Worm (Caenorhabditis elegans): ENCODE results near the gene T19C4.5.

T19C4.5 gene

DNA sequence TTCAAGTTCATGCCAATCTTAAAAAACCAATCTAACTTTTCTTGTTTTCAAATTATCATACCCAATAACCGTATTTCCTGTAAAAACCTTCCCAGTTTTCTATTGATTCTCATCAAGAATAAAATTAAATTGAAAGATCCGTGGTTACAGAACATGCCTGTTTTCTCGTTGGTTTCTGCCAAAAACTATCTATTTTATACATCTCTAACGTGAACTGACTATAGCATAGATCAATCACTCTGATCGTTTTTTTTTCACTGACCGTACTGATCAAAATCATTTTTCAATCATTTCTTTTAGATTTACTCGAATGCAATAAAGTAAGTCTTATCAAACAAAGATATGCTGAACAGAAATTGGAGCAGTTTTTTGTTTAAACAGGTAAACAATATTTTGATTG, 47.1 kb upstream of the T19C4.5 start, which contains the start of gene C06H2.2:
Gene C06H2.2, plus strand, starts transcription at position 301 of the 400 bp plus-strand sequence.
- TF ChIP-seq tbx-2 (tag; optimal IDR thresholded peaks at IDR 0.05) (no peak), ttx-3 (tag; optimal IDR thresholded peaks at IDR 0.05) (no peak), sox-4 (tag; optimal IDR thresholded peaks at IDR 0.05) (no peak)

DNA sequence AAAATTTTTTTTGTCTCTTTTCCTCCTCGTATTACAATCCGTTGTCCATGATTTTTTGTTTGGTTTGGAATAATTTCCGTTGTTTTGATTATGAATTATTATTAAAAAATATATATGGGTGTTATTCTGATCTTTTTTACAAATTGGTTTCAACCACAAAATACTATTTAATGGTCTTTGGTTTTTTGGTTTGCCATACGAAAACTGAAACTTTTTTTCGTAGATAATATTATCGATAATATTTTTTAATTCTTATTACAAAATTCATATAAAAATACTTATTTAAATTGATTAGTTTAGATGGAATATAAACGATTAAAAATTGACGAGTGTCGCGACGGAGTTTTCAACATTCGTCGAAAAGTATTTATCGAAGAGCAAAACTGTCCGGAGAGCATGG, 44.8 kb upstream of the T19C4.5 start, which contains the start of gene jmjd-5:
Gene jmjd-5, plus strand, starts transcription at position 301 of the 400 bp plus-strand sequence.
- TF ChIP-seq sdc-2 (tag; optimal IDR thresholded peaks at IDR 0.05), result no peak
- no peak for TF ChIP-seq ceh-31 (tag; optimal IDR thresholded peaks at IDR 0.05)
- no peak for TF ChIP-seq lin-11 (tag; optimal IDR thresholded peaks at IDR 0.05)

DNA sequence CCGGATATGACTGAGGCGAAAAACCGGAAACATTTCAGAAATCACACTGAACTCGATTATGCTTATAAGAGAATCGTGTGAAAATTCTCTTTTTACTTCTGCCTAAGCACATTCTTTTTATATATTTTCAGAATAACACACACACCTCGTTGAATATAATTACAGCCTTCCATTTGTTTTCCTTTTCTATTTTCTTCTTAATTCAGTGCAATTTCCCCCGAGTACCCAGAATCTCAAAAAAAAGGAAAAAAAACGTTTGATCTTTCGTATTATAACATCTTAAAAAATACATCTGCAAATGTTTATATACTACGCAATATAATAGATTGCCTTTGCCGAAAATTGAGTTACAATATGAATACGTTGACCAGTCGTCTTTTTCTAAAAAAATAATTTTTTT, 40.2 kb upstream of the T19C4.5 start:
- TF ChIP-seq lim-6 (tag; optimal IDR thresholded peaks at IDR 0.05) (no peak), hlh-8 (tag; optimal IDR thresholded peaks at IDR 0.05) (no peak), Y22D7AL.16 (tag; optimal IDR thresholded peaks at IDR 0.05) (no peak), hlh-15 (tag; optimal IDR thresholded peaks at IDR 0.05) (no peak), T23F11.4 (GFP tag; optimal IDR thresholded peaks at IDR 0.05) (no peak), ceh-18 (tag; optimal IDR thresholded peaks at IDR 0.05) (no peak), pag-3 (tag; optimal IDR thresholded peaks at IDR 0.05; ENCODE audit: borderline replicate concordance) (no peak), ceh-19 (GFP tag; optimal IDR thresholded peaks at IDR 0.05) (no peak), C08G9.2 (tag; optimal IDR thresholded peaks at IDR 0.05) (no peak), ama-1 (optimal IDR thresholded peaks at IDR 0.05) (no peak), nhr-11 (tag; optimal IDR thresholded peaks at IDR 0.05) (no peak), ceh-48 (tag; optimal IDR thresholded peaks at IDR 0.05) (no peak)

DNA sequence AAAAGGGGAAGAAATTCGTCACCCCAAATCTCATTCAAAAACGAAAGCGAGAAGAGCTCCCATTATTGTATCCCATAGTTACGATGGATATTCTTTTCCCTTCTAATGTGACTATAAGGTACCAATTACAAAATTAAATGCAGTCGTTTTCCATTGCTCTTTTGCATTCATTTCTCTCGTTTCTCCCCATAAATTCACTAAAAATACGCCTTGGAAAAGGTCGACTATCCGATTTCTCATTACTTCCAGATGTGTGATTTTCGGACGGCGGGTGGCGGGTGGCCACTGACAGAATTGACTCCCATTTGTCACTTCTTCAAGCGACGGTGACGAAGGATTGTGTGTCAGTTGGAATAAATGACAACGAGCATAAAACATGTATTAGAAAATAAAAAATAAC, 38.5 kb upstream of the T19C4.5 start:
- no peak for TF ChIP-seq T23F11.4 (GFP tag; optimal IDR thresholded peaks at IDR 0.05)
- no peak for TF ChIP-seq eyg-1 (tag; optimal IDR thresholded peaks at IDR 0.05)
- peak; percentile 15 for TF ChIP-seq hlh-8 (tag; optimal IDR thresholded peaks at IDR 0.05)

DNA sequence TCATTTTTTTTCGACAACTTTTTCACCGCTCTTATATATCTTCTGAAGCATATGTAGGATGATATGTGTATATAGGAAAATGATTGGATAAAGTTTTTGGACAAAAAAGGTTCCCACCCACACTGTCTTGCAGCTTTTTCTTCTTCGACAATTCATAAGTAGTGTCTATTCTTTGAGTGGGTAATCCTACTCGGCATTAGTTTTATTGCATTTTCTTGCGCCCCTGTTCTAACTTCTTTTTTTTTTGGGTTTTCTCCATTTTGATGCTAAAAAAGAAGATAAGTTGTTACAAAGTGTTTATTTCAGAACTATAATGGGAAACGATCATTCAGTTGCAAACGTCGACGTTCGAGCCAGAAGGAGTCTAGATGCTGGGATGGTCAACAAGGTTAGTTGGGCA, 37.7 kb upstream of the T19C4.5 start, which contains the start of gene glb-3:
Gene glb-3, plus strand, starts transcription at position 301 of the 400 bp plus-strand sequence.
- TF ChIP-seq ceh-30 (tag; optimal IDR thresholded peaks at IDR 0.05), result no peak
- no peak for TF ChIP-seq odd-2 (tag; optimal IDR thresholded peaks at IDR 0.05)
- no peak for TF ChIP-seq ceh-45 (GFP tag; IDR thresholded peaks at IDR 0.05)
- no peak for TF ChIP-seq ztf-16 (tag; optimal IDR thresholded peaks at IDR 0.05)
- TF ChIP-seq lim-6 (tag; optimal IDR thresholded peaks at IDR 0.05), result no peak
- no peak for TF ChIP-seq ama-1 (optimal IDR thresholded peaks at IDR 0.05)
- TF ChIP-seq ref-2 (tag; optimal IDR thresholded peaks at IDR 0.05), result no peak
- no peak for TF ChIP-seq eyg-1 (tag; optimal IDR thresholded peaks at IDR 0.05)

DNA sequence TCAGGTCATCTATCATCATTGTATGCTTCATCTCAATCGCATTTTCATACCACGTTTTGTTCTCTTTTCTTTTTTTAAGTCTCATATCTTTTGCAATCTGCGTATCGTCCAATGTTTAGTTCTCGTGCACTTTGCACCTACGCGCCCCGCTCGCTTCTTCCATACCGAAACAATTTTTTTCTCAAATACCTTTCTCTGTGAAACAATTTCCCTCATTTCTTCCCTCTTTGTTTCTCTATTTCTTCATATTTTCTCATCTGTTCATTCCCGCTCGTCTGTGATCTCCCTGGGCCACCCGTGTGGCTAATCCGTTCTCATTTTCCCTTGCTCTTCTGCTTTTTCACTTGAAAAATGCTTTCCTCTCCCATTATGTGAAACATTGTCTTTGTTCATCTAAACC, 31.7 kb upstream of the T19C4.5 start:
- TF ChIP-seq nfya-1 (tag; optimal IDR thresholded peaks at IDR 0.05) (no peak), ceh-18 (tag; optimal IDR thresholded peaks at IDR 0.05) (peak; percentile 60), unc-42 (tag; optimal IDR thresholded peaks at IDR 0.05) (peak; percentile 3), K09A11.1 (tag; optimal IDR thresholded peaks at IDR 0.05; ENCODE audit: insufficient read depth) (no peak), dve-1 (tag; optimal IDR thresholded peaks at IDR 0.05) (no peak), Y22D7AL.16 (tag; optimal IDR thresholded peaks at IDR 0.05) (no peak), fkh-6 (tag; optimal IDR thresholded peaks at IDR 0.05) (no peak), ceh-9 (tag; optimal IDR thresholded peaks at IDR 0.05) (no peak), che-1 (tag; optimal IDR thresholded peaks at IDR 0.05) (no peak), T23F11.4 (GFP tag; optimal IDR thresholded peaks at IDR 0.05) (no peak)

DNA sequence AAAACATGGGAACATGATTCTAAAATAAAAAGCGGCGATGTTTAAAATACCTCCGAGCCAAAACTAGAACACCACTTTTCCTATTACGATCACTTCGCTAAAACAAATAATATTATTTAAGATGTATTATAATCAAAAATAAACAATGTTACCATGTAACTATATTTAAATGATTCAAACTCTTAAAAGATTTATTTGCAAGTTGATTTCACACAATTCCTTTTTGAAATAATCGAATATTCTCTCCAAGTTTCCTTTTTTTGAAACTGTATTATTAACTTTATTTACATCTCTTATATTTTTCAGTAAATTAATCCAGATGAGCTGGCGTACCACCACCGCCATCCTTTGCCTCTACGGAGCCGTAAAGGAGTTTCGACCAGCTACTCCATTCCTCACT, 30.8 kb upstream of the T19C4.5 start, which contains the start of gene folt-1:
Gene folt-1, plus strand, starts transcription at position 301 of the 400 bp plus-strand sequence.
- TF ChIP-seq elt-4 (tag; optimal IDR thresholded peaks at IDR 0.05), result no peak
- TF ChIP-seq lim-6 (tag; optimal IDR thresholded peaks at IDR 0.05), result no peak
- no peak for TF ChIP-seq pha-4 (tag; optimal IDR thresholded peaks at IDR 0.05)
- TF ChIP-seq gmeb-2 (tag; optimal IDR thresholded peaks at IDR 0.05), result no peak
